Worm (Caenorhabditis elegans) whole organism, L4 larva: ENCODE measurements around the gene lsy-12.
A peak's percentile ranks its signal among the peaks of the same experiment; 100 is the strongest.

Experiments used
- F37D6.2 ChIP-seq: sonication (generic microtip); optimal IDR thresholded peaks from 2 replicates; lab custom pipeline; 2016; ENCODE audit warnings: mild to moderate bottlenecking, missing genetic modification characterization, missing compliant biosample characterization
- F44E2.7 ChIP-seq: fragments of 200-800 bp; sonication (Bioruptor generic); IDR thresholded peaks from 2 replicates; pipeline ENCODE4 v2.1.2; 2022; ENCODE audit warnings: missing genetic modification characterization, missing compliant biosample characterization
- R02D3.7 ChIP-seq: fragments of 150-350 bp; sonication (generic microtip); optimal IDR thresholded peaks from 3 replicates; lab custom pipeline; 2014; ENCODE audit warnings: missing biosample characterization, missing genetic modification characterization
- Y48G9A.11 ChIP-seq: fragments of 200-800 bp; sonication (Bioruptor generic); IDR thresholded peaks from 2 replicates; pipeline ENCODE4 v1.3.6; 2022; ENCODE audit warnings: missing genetic modification reagents, missing genetic modification characterization, missing compliant biosample characterization
- Y75B8A.6 ChIP-seq: fragments of 200-800 bp; sonication (Bioruptor generic); IDR thresholded peaks from 2 replicates; pipeline ENCODE4 v1.3.6; 2022; ENCODE audit warnings: missing genetic modification reagents, missing genetic modification characterization, missing compliant biosample characterization
- ZK546.5 ChIP-seq, 2 experiments: sonication (generic microtip); optimal IDR thresholded peaks; 2 replicates each; lab custom pipeline; 2017; ENCODE audit warnings: missing biosample characterization in 2 of 2, missing genetic modification characterization in 2 of 2
- arid-1 ChIP-seq: fragments of 200-800 bp; sonication (Bioruptor generic); conservative IDR thresholded peaks from 2 replicates; pipeline ENCODE4 v1.3.6; 2022; ENCODE audit warnings: missing genetic modification reagents, missing genetic modification characterization, missing compliant biosample characterization
- ces-1 ChIP-seq: fragments of 150-350 bp; sonication (generic microtip); optimal IDR thresholded peaks from 4 replicates; lab custom pipeline; 2014; ENCODE audit warnings: missing biosample characterization, missing genetic modification reagents, missing genetic modification characterization
- daf-16 ChIP-seq, 3 experiments: sonication (generic microtip); optimal IDR thresholded peaks; 2 replicates each; lab custom pipeline; 2016 to 2017; ENCODE audit warnings: missing genetic modification characterization in 3 of 3, missing genetic modification reagents in 3 of 3, mild to moderate bottlenecking in 2 of 3, missing compliant biosample characterization in 2 of 3, missing biosample characterization in 1 of 3, moderate library complexity in 1 of 3
- dmd-8 ChIP-seq: fragments of 200-800 bp; sonication (Bioruptor generic); IDR thresholded peaks from 2 replicates; pipeline ENCODE4 v1.3.6; 2022; ENCODE audit warnings: missing genetic modification characterization, missing compliant biosample characterization
- dpl-1 ChIP-seq: fragments of 150-350 bp; optimal IDR thresholded peaks from 2 replicates; lab custom pipeline; 2014; ENCODE audit warnings: missing biosample characterization, missing genetic modification reagents, missing genetic modification characterization
- dve-1 ChIP-seq: sonication (generic microtip); optimal IDR thresholded peaks from 2 replicates; lab custom pipeline; 2017; ENCODE audit warnings: antibody characterized with exemption, mild to moderate bottlenecking, missing genetic modification characterization, missing compliant biosample characterization; ENCODE audit not compliant: insufficient read depth
- fos-1 ChIP-seq: fragments of 150-350 bp; optimal IDR thresholded peaks from 2 replicates; lab custom pipeline; 2014; ENCODE audit warnings: missing biosample characterization, missing genetic modification characterization
- jun-1 ChIP-seq: fragments of 150-350 bp; optimal IDR thresholded peaks from 2 replicates; lab custom pipeline; 2014; ENCODE audit warnings: missing biosample characterization, missing genetic modification reagents, missing genetic modification characterization
- lin-29 ChIP-seq: fragments of 200-800 bp; sonication (Bioruptor generic); IDR thresholded peaks from 2 replicates; pipeline ENCODE4 v1.3.6; 2022; ENCODE audit warnings: missing genetic modification reagents, missing genetic modification characterization, missing compliant biosample characterization
- lin-38 ChIP-seq: fragments of 200-800 bp; sonication (Bioruptor generic); IDR thresholded peaks from 2 replicates; pipeline ENCODE4 v1.3.6; 2022; ENCODE audit warnings: missing genetic modification reagents, missing genetic modification characterization, missing compliant biosample characterization
- mdt-29 ChIP-seq: fragments of 200-800 bp; sonication (Bioruptor generic); IDR thresholded peaks from 2 replicates; pipeline ENCODE4 v1.3.6; 2022; ENCODE audit warnings: missing genetic modification reagents, missing genetic modification characterization, missing compliant biosample characterization
- mep-1 ChIP-seq: fragments of 150-350 bp; sonication (generic microtip); optimal IDR thresholded peaks from 3 replicates; lab custom pipeline; 2014; ENCODE audit warnings: missing biosample characterization, missing genetic modification characterization
- nhr-111 ChIP-seq: fragments of 200-800 bp; sonication (Bioruptor generic); optimal IDR thresholded peaks from 2 replicates; lab custom pipeline; 2018; ENCODE audit warnings: mild to moderate bottlenecking, missing genetic modification characterization, missing compliant biosample characterization
- nhr-237 ChIP-seq: sonication (generic microtip); optimal IDR thresholded peaks from 2 replicates; lab custom pipeline; 2017; ENCODE audit warnings: missing biosample characterization, missing genetic modification characterization
- nhr-42 ChIP-seq: fragments of 200-800 bp; sonication (Bioruptor generic); IDR thresholded peaks from 2 replicates; pipeline ENCODE4 v1.3.6; 2022; ENCODE audit warnings: missing genetic modification characterization, missing compliant biosample characterization
- nhr-76 ChIP-seq: fragments of 150-350 bp; optimal IDR thresholded peaks from 2 replicates; lab custom pipeline; 2014; ENCODE audit warnings: missing biosample characterization, missing genetic modification characterization
- saeg-2 ChIP-seq: fragments of 200-800 bp; sonication (Bioruptor generic); IDR thresholded peaks from 2 replicates; pipeline ENCODE4 v1.3.6; 2022; ENCODE audit warnings: missing genetic modification reagents, missing genetic modification characterization, missing compliant biosample characterization
- snpc-4 ChIP-seq: fragments of 150-350 bp; optimal IDR thresholded peaks from 2 replicates; lab custom pipeline; 2014; ENCODE audit warnings: missing biosample characterization, missing genetic modification characterization
- unc-62 ChIP-seq, 3 experiments: fragments of 150-350 bp in 1 of 3; sonication (generic microtip); optimal IDR thresholded peaks in 2 of 3; peaks in 1 of 3; 1 replicate in 1 of 3; 2 replicates in 2 of 3; lab custom pipeline; 2014 to 2017; ENCODE audit warnings: missing biosample characterization in 3 of 3, missing genetic modification characterization in 3 of 3, missing genetic modification reagents in 3 of 3, missing genotype in 1 of 3
- zag-1 ChIP-seq: fragments of 150-350 bp; optimal IDR thresholded peaks from 2 replicates; lab custom pipeline; 2014; ENCODE audit warnings: missing biosample characterization, missing genetic modification characterization

The lsy-12 gene

ce11 chrV:9799076-9799475 is 60.7 kb downstream of the lsy-12 start, which contains the start of gene F46B6.13:
F46B6.13 (minus strand) TSS chrV:9799176.
- no peak for TF ChIP-seq Y48G9A.11 (GFP tag; lab: Robert Waterston, UW)
- no peak for TF ChIP-seq ces-1 (GFP tag; lab: Kevin White, UChicago)
- TF ChIP-seq daf-16 (GFP tag; optimal IDR thresholded peaks at IDR 0.05; lab: Kevin White, UChicago): no peak
- no peak for TF ChIP-seq daf-16 (tag; optimal IDR thresholded peaks at IDR 0.05; lab: Kevin White, UChicago)
- no peak for TF ChIP-seq arid-1
- no peak for TF ChIP-seq jun-1 (tag; lab: Kevin White, UChicago)
- TF ChIP-seq ZK546.5 (tag; optimal IDR thresholded peaks at IDR 0.05; lab: Kevin White, UChicago): no peak
- no peak for TF ChIP-seq nhr-237 (tag; lab: Kevin White, UChicago)
- TF ChIP-seq R02D3.7 (tag; lab: Kevin White, UChicago): no peak
- TF ChIP-seq mdt-29 (GFP tag; lab: Robert Waterston, UW): no peak

- TF ChIP-seq nhr-42 (no peak), unc-62 (GFP tag; optimal IDR thresholded peaks at IDR 0.05 in 1 of 2; lab: Kevin White, UChicago) (peak in 1 of 2 experiments; percentile 61), unc-62 (tag; optimal IDR thresholded peaks at IDR 0.05; lab: Kevin White, UChicago) (no peak)
Measured at ce11 chrV:9798212-9798611, 61.6 kb downstream of the lsy-12 start.

ce11 chrV:9796562-9796961 is 63.2 kb downstream of the lsy-12 start, which contains the start of gene F46B6.9:
F46B6.9 (plus strand) TSS chrV:9796862.
- no peak for TF ChIP-seq lin-29 (GFP tag; lab: Robert Waterston, UW)
- no peak for TF ChIP-seq nhr-111
- no peak for TF ChIP-seq lin-38 (GFP tag; lab: Robert Waterston, UW)
- no peak for TF ChIP-seq dmd-8 (GFP tag; lab: Robert Waterston, UW)
- TF ChIP-seq snpc-4 (tag; lab: Kevin White, UChicago): no peak
- no peak for TF ChIP-seq dve-1 (tag; lab: Kevin White, UChicago)
- TF ChIP-seq saeg-2: no peak
- no peak for TF ChIP-seq unc-62 (GFP tag; optimal IDR thresholded peaks at IDR 0.05 in 1 of 2; lab: Kevin White, UChicago)
- no peak for TF ChIP-seq unc-62 (tag; optimal IDR thresholded peaks at IDR 0.05; lab: Kevin White, UChicago)
- TF ChIP-seq dpl-1 (GFP tag; lab: Kevin White, UChicago): no peak
- no peak for TF ChIP-seq mdt-29 (GFP tag; lab: Robert Waterston, UW)
- TF ChIP-seq F37D6.2 (tag; lab: Kevin White, UChicago): no peak
- TF ChIP-seq nhr-76 (tag; lab: Kevin White, UChicago): no peak
- TF ChIP-seq Y75B8A.6: no peak
- no peak for TF ChIP-seq mep-1 (tag; lab: Kevin White, UChicago)
- TF ChIP-seq fos-1 (tag; lab: Kevin White, UChicago): no peak
- TF ChIP-seq zag-1 (tag; lab: Kevin White, UChicago): no peak
- no peak for TF ChIP-seq ZK546.5 (tag; optimal IDR thresholded peaks at IDR 0.05; lab: Kevin White, UChicago)
- no peak for TF ChIP-seq F44E2.7 (GFP tag; lab: Robert Waterston, UW)
